Worm (Caenorhabditis elegans) whole organism, L1 larva: ENCODE data around the gene eat-20.

Source experiments
- F16B12.6 ChIP-seq: fragments of 150-350 bp; optimal IDR thresholded peaks from 2 replicates; lab custom pipeline; 2014; ENCODE audit warnings: missing biosample characterization, missing genetic modification characterization
- aha-1 ChIP-seq: fragments of 150-350 bp; optimal IDR thresholded peaks from 2 replicates; lab custom pipeline; 2014; ENCODE audit warnings: missing biosample characterization, missing genetic modification characterization
- blmp-1 ChIP-seq: fragments of 150-350 bp; optimal IDR thresholded peaks from 2 replicates; lab custom pipeline; 2014; ENCODE audit warnings: missing biosample characterization, missing genetic modification characterization
- ceh-82 ChIP-seq, 3 experiments: fragments of 150-350 bp in 1 of 3; sonication (generic microtip) in 2 of 3; optimal IDR thresholded peaks; 2 replicates each; lab custom pipeline; 2014 to 2017; ENCODE audit warnings: missing biosample characterization in 3 of 3, missing genetic modification characterization in 3 of 3
- ceh-88 ChIP-seq: fragments of 200-800 bp; sonication (Bioruptor generic); IDR thresholded peaks from 2 replicates; pipeline ENCODE4 v1.3.6; 2022; ENCODE audit warnings: missing genetic modification characterization, missing compliant biosample characterization
- ces-1 ChIP-seq: fragments of 150-350 bp; optimal IDR thresholded peaks from 2 replicates; lab custom pipeline; 2014; ENCODE audit warnings: missing biosample characterization, missing genetic modification reagents, missing genetic modification characterization
- efl-1 ChIP-seq, 4 experiments: fragments of 150-350 bp; optimal IDR thresholded peaks in 3 of 4; peaks in 1 of 4; 1 replicate in 1 of 4; 2 replicates in 3 of 4; lab custom pipeline; 2014; ENCODE audit warnings: missing biosample characterization in 2 of 4, missing genetic modification characterization in 2 of 4, missing genetic modification reagents in 2 of 4
- efl-3 ChIP-seq: fragments of 200-800 bp; sonication (Bioruptor generic); optimal IDR thresholded peaks from 2 replicates; lab custom pipeline; 2018; ENCODE audit warnings: mild to moderate bottlenecking, missing genetic modification characterization, missing compliant biosample characterization
- egl-13 ChIP-seq: sonication (generic microtip); optimal IDR thresholded peaks from 2 replicates; lab custom pipeline; 2016; ENCODE audit warnings: missing genotype, missing genetic modification reagents, missing genetic modification characterization, missing compliant biosample characterization
- egl-27 ChIP-seq, 2 experiments: fragments of 150-350 bp in 1 of 2; sonication (generic microtip); optimal IDR thresholded peaks; 3 replicates each; lab custom pipeline; 2017 to 2018; ENCODE audit warnings: missing biosample characterization in 2 of 2, missing genetic modification characterization in 2 of 2, missing genetic modification reagents in 2 of 2
- elt-2 ChIP-seq: sonication (generic microtip); optimal IDR thresholded peaks from 2 replicates; lab custom pipeline; 2016; ENCODE audit warnings: missing genetic modification characterization, mild to moderate bottlenecking, inconsistent platforms, missing compliant biosample characterization, missing genetic modification reagents
- ets-5 ChIP-seq: fragments of 200-800 bp; sonication (Bioruptor generic); IDR thresholded peaks from 2 replicates; pipeline ENCODE4 v1.3.6; 2022; ENCODE audit warnings: missing genetic modification characterization, missing compliant biosample characterization
- fkh-10 ChIP-seq: sonication (generic microtip); optimal IDR thresholded peaks from 2 replicates; lab custom pipeline; 2017; ENCODE audit warnings: missing biosample characterization, missing genetic modification reagents, missing genetic modification characterization
- fkh-8 ChIP-seq: sonication (generic microtip); optimal IDR thresholded peaks from 2 replicates; lab custom pipeline; 2016; ENCODE audit warnings: mild to moderate bottlenecking, missing genetic modification characterization, missing compliant biosample characterization
- grh-1 ChIP-seq: fragments of 200-800 bp; sonication (Bioruptor generic); IDR thresholded peaks from 2 replicates; pipeline ENCODE4 v1.3.6; 2022; ENCODE audit warnings: missing genetic modification reagents, missing genetic modification characterization, missing compliant biosample characterization
- hlh-17 ChIP-seq: fragments of 200-800 bp; sonication (Bioruptor generic); optimal IDR thresholded peaks from 2 replicates; lab custom pipeline; 2018; ENCODE audit warnings: missing genetic modification characterization, mild to moderate bottlenecking, missing compliant biosample characterization, moderate library complexity, borderline replicate concordance
- hlh-4 ChIP-seq: sonication (generic microtip); optimal IDR thresholded peaks from 2 replicates; lab custom pipeline; 2016; ENCODE audit warnings: mild to moderate bottlenecking, missing genetic modification characterization, missing compliant biosample characterization
- hpl-2 ChIP-seq: fragments of 150-350 bp; optimal IDR thresholded peaks from 2 replicates; lab custom pipeline; 2014; ENCODE audit warnings: missing biosample characterization, missing genetic modification reagents, missing genetic modification characterization
- irx-1 ChIP-seq: sonication (generic microtip); optimal IDR thresholded peaks from 2 replicates; lab custom pipeline; 2016; ENCODE audit warnings: missing genetic modification characterization, missing compliant biosample characterization
- isw-1 ChIP-seq: fragments of 200-800 bp; sonication (Bioruptor generic); IDR thresholded peaks from 2 replicates; pipeline ENCODE4 v1.3.6; 2022; ENCODE audit warnings: missing genetic modification characterization, missing compliant biosample characterization
- jun-1 ChIP-seq: fragments of 150-350 bp; optimal IDR thresholded peaks from 2 replicates; lab custom pipeline; 2014; ENCODE audit warnings: missing biosample characterization, missing genetic modification reagents, missing genetic modification characterization
- lin-13 ChIP-seq: fragments of 150-350 bp; optimal IDR thresholded peaks from 2 replicates; lab custom pipeline; 2014; ENCODE audit warnings: missing biosample characterization, missing genetic modification reagents, missing genetic modification characterization
- lin-14 ChIP-seq: fragments of 200-800 bp; sonication (Bioruptor generic); optimal IDR thresholded peaks from 2 replicates; lab custom pipeline; 2018; ENCODE audit warnings: mild to moderate bottlenecking, missing genetic modification characterization, moderate library complexity, missing compliant biosample characterization
- lin-15B ChIP-seq: fragments of 150-350 bp; sonication (generic microtip); optimal IDR thresholded peaks from 3 replicates; lab custom pipeline; 2014; ENCODE audit warnings: missing biosample characterization, missing genetic modification characterization
- lin-35 ChIP-seq, 2 experiments: fragments of 150-350 bp; optimal IDR thresholded peaks; 2 replicates each; lab custom pipeline; 2014; ENCODE audit warnings: missing biosample characterization in 2 of 2, missing genetic modification characterization in 2 of 2, missing genetic modification reagents in 2 of 2
- lin-39 ChIP-seq: fragments of 150-350 bp; optimal IDR thresholded peaks from 2 replicates; lab custom pipeline; 2014; ENCODE audit warnings: missing biosample characterization, missing genetic modification reagents, missing genetic modification characterization
- lir-3 ChIP-seq: sonication (generic microtip); optimal IDR thresholded peaks from 2 replicates; lab custom pipeline; 2016; ENCODE audit warnings: mild to moderate bottlenecking, missing genetic modification characterization, moderate library complexity, missing compliant biosample characterization; ENCODE audit not compliant: poor library complexity
- lsy-2 ChIP-seq, 2 experiments: fragments of 150-350 bp; optimal IDR thresholded peaks; 2 replicates each; lab custom pipeline; 2014; ENCODE audit warnings: missing biosample characterization in 2 of 2, missing genetic modification characterization in 2 of 2
- mef-2 ChIP-seq: fragments of 150-350 bp; optimal IDR thresholded peaks from 2 replicates; lab custom pipeline; 2014; ENCODE audit warnings: missing biosample characterization, missing genetic modification characterization
- nhr-47 ChIP-seq: sonication (generic microtip); optimal IDR thresholded peaks from 2 replicates; lab custom pipeline; 2016; ENCODE audit warnings: mild to moderate bottlenecking, missing genetic modification characterization, moderate library complexity, missing compliant biosample characterization
- nhr-71 ChIP-seq: sonication (generic microtip); optimal IDR thresholded peaks from 2 replicates; lab custom pipeline; 2016; ENCODE audit warnings: mild to moderate bottlenecking, missing genetic modification characterization, moderate library complexity, missing compliant biosample characterization
- nhr-84 ChIP-seq: sonication (generic microtip); optimal IDR thresholded peaks from 2 replicates; lab custom pipeline; 2017; ENCODE audit warnings: missing biosample characterization, missing genetic modification characterization
- nhr-85 ChIP-seq: sonication (generic microtip); peaks from one replicate; lab custom pipeline; 2016; ENCODE audit warnings: missing genetic modification characterization, inconsistent platforms, missing compliant biosample characterization
- pqm-1 ChIP-seq: sonication (generic microtip); optimal IDR thresholded peaks from 3 replicates; lab custom pipeline; 2017; ENCODE audit warnings: missing biosample characterization, missing genetic modification characterization
- snpc-4 ChIP-seq: fragments of 150-350 bp; optimal IDR thresholded peaks from 2 replicates; lab custom pipeline; 2014; ENCODE audit warnings: missing biosample characterization, missing genetic modification characterization
- sptf-1 ChIP-seq: fragments of 150-350 bp; optimal IDR thresholded peaks from 2 replicates; lab custom pipeline; 2014; ENCODE audit warnings: missing biosample characterization, missing genetic modification characterization
- tbx-2 ChIP-seq: sonication (generic microtip); optimal IDR thresholded peaks from 2 replicates; lab custom pipeline; 2016; ENCODE audit warnings: missing genetic modification characterization, missing compliant biosample characterization
- unc-130 ChIP-seq: fragments of 150-350 bp; optimal IDR thresholded peaks from 2 replicates; lab custom pipeline; 2017; ENCODE audit warnings: missing biosample characterization, missing genetic modification characterization, inconsistent platforms
- unc-62 ChIP-seq: fragments of 150-350 bp; optimal IDR thresholded peaks from 2 replicates; lab custom pipeline; 2014; ENCODE audit warnings: missing biosample characterization, missing genetic modification reagents, missing genetic modification characterization
- unc-86 ChIP-seq: sonication (generic microtip); optimal IDR thresholded peaks from 2 replicates; lab custom pipeline; 2016; ENCODE audit warnings: missing genetic modification characterization, missing compliant biosample characterization
- unc-98 ChIP-seq: fragments of 200-800 bp; sonication (Bioruptor generic); IDR thresholded peaks from 2 replicates; pipeline ENCODE4 v1.3.6; 2022; ENCODE audit warnings: missing genetic modification characterization, missing compliant biosample characterization
- vab-15 ChIP-seq: sonication (generic microtip); optimal IDR thresholded peaks from 2 replicates; lab custom pipeline; 2017; ENCODE audit warnings: missing genotype, mild to moderate bottlenecking, missing genetic modification characterization, missing compliant biosample characterization

eat-20 gene

ce11 chrX:15545485-15545884 lies 35.7 kb downstream of the eat-20 start:
- TF ChIP-seq lin-14 (GFP tag; lab: Kevin White, UChicago) (peak; percentile 31), fkh-8 (tag; lab: Kevin White, UChicago) (peak; percentile 18), ceh-82 (tag; optimal IDR thresholded peaks at IDR 0.05; lab: Kevin White, UChicago) (peak in 1 of 3 experiments; percentile 1), egl-13 (tag; lab: Kevin White, UChicago) (no peak), tbx-2 (tag; lab: Kevin White, UChicago) (peak; percentile 27), unc-130 (no peak), nhr-71 (peak; percentile 10)

DNA sequence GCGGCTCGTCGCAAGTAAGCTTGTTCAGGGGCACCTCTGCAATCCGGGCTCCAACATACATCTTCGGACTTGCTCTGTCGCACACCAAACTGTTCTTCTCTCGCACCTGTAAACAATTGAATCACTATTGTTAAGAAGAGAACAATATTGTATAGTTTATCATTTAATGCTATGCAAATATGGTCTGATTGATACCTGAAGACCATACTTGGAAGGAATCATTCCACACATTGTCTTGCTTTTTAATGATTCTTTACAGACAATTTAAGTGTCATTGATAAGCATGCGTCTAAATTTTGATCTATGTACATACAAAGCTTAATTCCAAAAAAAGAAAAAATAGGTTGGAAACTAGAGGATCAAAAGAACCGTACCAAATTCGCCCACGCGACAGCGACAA lies 37.1 kb downstream of the eat-20 start:
- TF ChIP-seq efl-1 (optimal IDR thresholded peaks at IDR 0.05; lab: Kevin White, UChicago) (no peak), efl-1 (GFP tag; optimal IDR thresholded peaks at IDR 0.05 in 1 of 2; lab: Kevin White, UChicago) (peak in 1 of 2 experiments; percentile 84), hlh-17 (GFP tag; lab: Kevin White, UChicago) (no peak), elt-2 (tag; lab: Kevin White, UChicago) (peak; percentile 1), irx-1 (no peak), lin-15B (no peak), mef-2 (tag; lab: Kevin White, UChicago) (no peak), nhr-85 (tag; lab: Kevin White, UChicago) (peak; percentile 29)

DNA sequence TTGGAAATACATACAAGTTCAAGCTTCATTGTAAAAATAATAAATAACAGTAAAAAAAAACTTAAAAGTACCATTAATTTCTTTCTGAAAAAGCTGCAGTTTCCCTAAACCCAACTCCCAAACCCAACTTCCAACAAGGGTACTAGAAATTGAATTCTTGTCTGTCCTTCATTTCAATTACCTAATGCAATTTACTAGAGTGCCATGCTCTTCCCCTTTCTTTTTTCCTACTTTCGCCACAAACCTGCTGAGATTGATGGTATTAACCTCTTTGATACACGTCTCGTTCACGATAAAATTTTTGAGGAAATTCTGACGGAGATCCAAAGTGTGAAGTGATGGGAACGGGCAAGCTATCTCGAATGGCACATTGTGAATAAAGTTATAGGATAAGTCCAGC lies 38.1 kb downstream of the eat-20 start:
- TF ChIP-seq F16B12.6 (no peak), tbx-2 (tag; lab: Kevin White, UChicago) (peak; percentile 28), lin-14 (GFP tag; lab: Kevin White, UChicago) (peak; percentile 44), lin-39 (no peak)

- TF ChIP-seq efl-3 (GFP tag; lab: Kevin White, UChicago) (no peak), lin-14 (GFP tag; lab: Kevin White, UChicago) (peak; percentile 46), vab-15 (tag; lab: Kevin White, UChicago) (no peak)
Measured at ce11 chrX:15550769-15551168, 41.0 kb downstream of the eat-20 start.

ce11 chrX:15552024-15552769 lies 42.4 kb downstream of the eat-20 start:
- no peak for TF ChIP-seq nhr-84 (tag; lab: Kevin White, UChicago)
- TF ChIP-seq snpc-4 (tag; lab: Kevin White, UChicago), result peak; percentile 70
- peak; percentile 40 for TF ChIP-seq lin-14 (GFP tag; lab: Kevin White, UChicago)

DNA sequence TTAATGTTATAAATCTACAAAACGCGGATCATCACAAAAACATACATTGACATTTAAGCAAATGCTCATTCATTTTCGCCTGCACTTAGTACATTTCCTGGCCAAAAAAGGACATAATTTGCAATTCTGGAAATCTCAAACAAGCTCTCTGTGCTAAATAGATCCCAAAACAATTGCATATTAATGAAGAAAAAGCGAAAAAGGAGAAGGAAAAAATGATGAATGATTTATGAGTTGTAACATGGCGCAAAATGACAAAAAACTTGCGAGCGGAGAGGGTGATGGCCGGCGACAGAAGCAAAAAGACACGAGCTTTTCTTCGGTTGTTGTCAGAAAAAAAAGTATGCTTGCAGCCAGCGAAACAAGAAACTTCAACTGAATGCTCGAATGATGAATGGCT lies 45.1 kb downstream of the eat-20 start:
- no peak for TF ChIP-seq grh-1 (GFP tag; lab: Robert Waterston, UW)
- TF ChIP-seq fkh-10 (GFP tag; lab: Kevin White, UChicago), result no peak
- TF ChIP-seq aha-1 (tag; lab: Kevin White, UChicago), result no peak
- no peak for TF ChIP-seq blmp-1
- TF ChIP-seq nhr-47, result no peak
- TF ChIP-seq unc-98, result no peak
- TF ChIP-seq lin-14 (GFP tag; lab: Kevin White, UChicago), result peak; percentile 44
- TF ChIP-seq sptf-1 (tag; lab: Kevin White, UChicago), result no peak
- no peak for TF ChIP-seq isw-1 (GFP tag; lab: Robert Waterston, UW)
- TF ChIP-seq hlh-4 (tag; lab: Kevin White, UChicago), result no peak
- no peak for TF ChIP-seq lin-13 (GFP tag; lab: Kevin White, UChicago)
- TF ChIP-seq ets-5 (GFP tag; lab: Robert Waterston, UW), result no peak
- TF ChIP-seq lir-3 (tag; lab: Kevin White, UChicago), result no peak
- TF ChIP-seq pqm-1 (tag; lab: Kevin White, UChicago), result no peak
- TF ChIP-seq egl-27 (tag; optimal IDR thresholded peaks at IDR 0.05; lab: Kevin White, UChicago), result no peak
- TF ChIP-seq jun-1 (tag; lab: Kevin White, UChicago), result no peak
- TF ChIP-seq unc-86 (tag; lab: Kevin White, UChicago), result peak; percentile 74
- no peak for TF ChIP-seq ceh-88 (GFP tag; lab: Robert Waterston, UW)
- TF ChIP-seq ces-1, result no peak
- TF ChIP-seq lsy-2 (tag; optimal IDR thresholded peaks at IDR 0.05; lab: Kevin White, UChicago), result no peak
- TF ChIP-seq lin-35 (GFP tag; optimal IDR thresholded peaks at IDR 0.05; lab: Kevin White, UChicago), result no peak
- no peak for TF ChIP-seq unc-62 (GFP tag; lab: Kevin White, UChicago)
- TF ChIP-seq hpl-2, result no peak
- peak; percentile 30 for TF ChIP-seq egl-13 (tag; lab: Kevin White, UChicago)
